Fruit fly (Drosophila melanogaster): Measurements from ENCODE around the gene CG4291.

DNA sequence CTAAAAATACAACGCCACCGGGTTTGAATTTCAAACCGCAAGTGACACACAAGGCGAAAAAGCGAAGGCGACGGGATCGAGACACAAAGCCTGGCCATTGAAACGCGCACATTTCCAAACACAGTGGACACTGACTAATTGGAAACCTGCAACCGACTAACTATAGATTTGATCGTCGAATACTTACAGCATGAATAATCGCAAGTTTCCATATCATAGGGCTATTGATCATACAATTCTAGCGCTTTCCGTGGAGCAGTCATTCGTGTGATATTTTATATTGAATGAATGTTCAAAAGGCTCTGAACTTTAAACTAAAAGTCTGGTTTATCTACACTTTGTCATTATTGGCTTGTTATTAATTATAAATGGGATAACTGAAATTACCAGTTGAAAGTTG is 9.2 kb downstream of the CG4291 start:
- TF ChIP-seq CG8478 (optimal IDR thresholded peaks at IDR 0.05) (no peak), CTCF (optimal IDR thresholded peaks at IDR 0.05) (no peak)

Measured in S2 (cell line).